Worm (Caenorhabditis elegans) whole organism, L2 larva: Measurements from ENCODE around the gene F49E11.7.

Experiments used
- C34F6.9 ChIP-seq: fragments of 150-350 bp; optimal IDR thresholded peaks from 2 replicates; lab custom pipeline; 2014; ENCODE audit warnings: missing biosample characterization, missing genetic modification characterization
- R02D3.7 ChIP-seq: fragments of 150-350 bp; optimal IDR thresholded peaks from 2 replicates; lab custom pipeline; 2014; ENCODE audit warnings: missing biosample characterization, missing genetic modification characterization
- ZK546.5 ChIP-seq: sonication (generic microtip); optimal IDR thresholded peaks from 2 replicates; lab custom pipeline; 2017; ENCODE audit warnings: missing biosample characterization, missing genetic modification characterization
- aly-2 ChIP-seq: fragments of 150-350 bp; optimal IDR thresholded peaks from 2 replicates; lab custom pipeline; 2014; ENCODE audit warnings: missing biosample characterization, missing genetic modification characterization
- ama-1 ChIP-seq: fragments of 150-350 bp; optimal IDR thresholded peaks from 2 replicates; lab custom pipeline; 2018; ENCODE audit warnings: inconsistent platforms
- blmp-1 ChIP-seq: sonication (generic microtip); optimal IDR thresholded peaks from 2 replicates; lab custom pipeline; 2017; ENCODE audit warnings: missing genetic modification characterization, mild to moderate bottlenecking, missing compliant biosample characterization, antibody characterized with exemption, moderate library complexity; ENCODE audit not compliant: insufficient read depth
- ceh-82 ChIP-seq: fragments of 150-350 bp; optimal IDR thresholded peaks from 2 replicates; lab custom pipeline; 2014; ENCODE audit warnings: missing biosample characterization, missing genetic modification characterization
- egl-27 ChIP-seq: sonication (generic microtip); optimal IDR thresholded peaks from 3 replicates; lab custom pipeline; 2017; ENCODE audit warnings: missing biosample characterization, missing genetic modification reagents, missing genetic modification characterization
- elt-1 ChIP-seq: fragments of 150-350 bp; optimal IDR thresholded peaks from 2 replicates; lab custom pipeline; 2014; ENCODE audit warnings: missing biosample characterization, missing genetic modification characterization
- fos-1 ChIP-seq: fragments of 150-350 bp; optimal IDR thresholded peaks from 2 replicates; lab custom pipeline; 2014; ENCODE audit warnings: missing biosample characterization, missing genetic modification characterization
- gmeb-1 ChIP-seq: fragments of 150-350 bp; optimal IDR thresholded peaks from 2 replicates; lab custom pipeline; 2014; ENCODE audit warnings: missing biosample characterization, missing genetic modification characterization
- lin-11 ChIP-seq: fragments of 150-350 bp; sonication (generic microtip); optimal IDR thresholded peaks from 2 replicates; lab custom pipeline; 2014; ENCODE audit warnings: missing biosample characterization, missing genetic modification characterization, inconsistent platforms, mixed read lengths
- lin-39 ChIP-seq: fragments of 150-350 bp; optimal IDR thresholded peaks from 2 replicates; lab custom pipeline; 2014; ENCODE audit warnings: missing biosample characterization, missing genetic modification reagents, missing genetic modification characterization
- lsy-2 ChIP-seq, 2 experiments: fragments of 150-350 bp in 1 of 2; sonication (generic microtip) in 1 of 2; optimal IDR thresholded peaks; 2 replicates each; lab custom pipeline; 2014 to 2017; ENCODE audit warnings: missing biosample characterization in 2 of 2, missing genetic modification characterization in 2 of 2
- mab-5 ChIP-seq: fragments of 150-350 bp; optimal IDR thresholded peaks from 2 replicates; lab custom pipeline; 2014; ENCODE audit warnings: missing biosample characterization, missing genetic modification characterization
- mbf-1 ChIP-seq: sonication (generic microtip); optimal IDR thresholded peaks from 2 replicates; lab custom pipeline; 2017; ENCODE audit warnings: missing biosample characterization, missing genetic modification characterization
- mdl-1 ChIP-seq, 2 experiments: fragments of 150-350 bp in 1 of 2; sonication (generic microtip) in 1 of 2; optimal IDR thresholded peaks; 2 replicates each; lab custom pipeline; 2017; ENCODE audit warnings: missing biosample characterization in 2 of 2, missing genetic modification characterization in 2 of 2
- nhr-10 ChIP-seq: sonication (generic microtip); optimal IDR thresholded peaks from 2 replicates; lab custom pipeline; 2017; ENCODE audit warnings: missing biosample characterization, missing genetic modification characterization
- nhr-11 ChIP-seq: fragments of 150-350 bp; optimal IDR thresholded peaks from 2 replicates; lab custom pipeline; 2014; ENCODE audit warnings: missing biosample characterization, missing genetic modification characterization
- nhr-12 ChIP-seq: fragments of 150-350 bp; optimal IDR thresholded peaks from 2 replicates; lab custom pipeline; 2014; ENCODE audit warnings: missing biosample characterization, missing genetic modification characterization
- nhr-129 ChIP-seq: fragments of 150-350 bp; optimal IDR thresholded peaks from 2 replicates; lab custom pipeline; 2014; ENCODE audit warnings: missing biosample characterization, missing genetic modification characterization
- nhr-21 ChIP-seq: fragments of 150-350 bp; optimal IDR thresholded peaks from 2 replicates; lab custom pipeline; 2014; ENCODE audit warnings: missing biosample characterization, missing genetic modification characterization
- nhr-23 ChIP-seq: fragments of 150-350 bp; optimal IDR thresholded peaks from 2 replicates; lab custom pipeline; 2014; ENCODE audit warnings: missing biosample characterization, missing genetic modification reagents, missing genetic modification characterization
- nhr-25 ChIP-seq: fragments of 150-350 bp; sonication (generic microtip); optimal IDR thresholded peaks from 3 replicates; lab custom pipeline; 2014; ENCODE audit warnings: missing biosample characterization, missing genetic modification characterization
- nhr-6 ChIP-seq: fragments of 150-350 bp; optimal IDR thresholded peaks from 2 replicates; lab custom pipeline; 2014; ENCODE audit warnings: missing biosample characterization, missing genetic modification characterization
- nhr-77 ChIP-seq: fragments of 150-350 bp; optimal IDR thresholded peaks from 2 replicates; lab custom pipeline; 2014; ENCODE audit warnings: missing biosample characterization, missing genetic modification characterization
- sem-4 ChIP-seq: fragments of 150-350 bp; optimal IDR thresholded peaks from 2 replicates; lab custom pipeline; 2014; ENCODE audit warnings: missing biosample characterization, missing genetic modification reagents, missing genetic modification characterization
- unc-39 ChIP-seq: fragments of 150-350 bp; optimal IDR thresholded peaks from 2 replicates; lab custom pipeline; 2014; ENCODE audit warnings: missing biosample characterization, missing genetic modification characterization
- unc-62 ChIP-seq: fragments of 150-350 bp; optimal IDR thresholded peaks from 2 replicates; lab custom pipeline; 2014; ENCODE audit warnings: missing biosample characterization, missing genetic modification reagents, missing genetic modification characterization
- zag-1 ChIP-seq: fragments of 150-350 bp; optimal IDR thresholded peaks from 2 replicates; lab custom pipeline; 2014; ENCODE audit warnings: missing biosample characterization, missing genetic modification characterization
- ztf-1 ChIP-seq: fragments of 200-800 bp; sonication (Bioruptor generic); conservative IDR thresholded peaks from 2 replicates; pipeline ENCODE4 v1.3.6; 2022; ENCODE audit warnings: missing genetic modification characterization, missing compliant biosample characterization
- ztf-4 ChIP-seq: fragments of 150-350 bp; optimal IDR thresholded peaks from 2 replicates; lab custom pipeline; 2014; ENCODE audit warnings: missing biosample characterization, missing genetic modification characterization

The F49E11.7 gene

DNA sequence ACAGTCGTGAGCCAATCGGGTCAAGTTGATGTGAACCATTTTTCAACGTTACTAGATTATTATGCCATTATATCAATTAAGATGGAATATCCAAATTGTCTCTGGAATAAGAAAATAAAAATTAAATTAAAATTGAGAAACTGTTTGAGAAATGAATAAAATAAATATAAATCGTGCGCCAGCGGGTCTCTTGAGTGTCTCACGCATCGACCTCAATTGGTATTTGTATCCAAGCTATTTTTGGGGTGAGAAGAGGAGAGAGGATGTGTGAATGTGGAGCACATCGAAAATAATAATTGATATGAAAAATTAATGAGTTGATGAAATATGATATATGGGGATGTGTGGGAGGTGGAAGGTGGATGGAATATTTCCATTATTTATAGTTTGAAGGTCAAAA, 13.8 kb upstream of the F49E11.7 start, which contains the start of gene F49E11.2:
F49E11.2 (minus strand) TSS at position 101 of the 400 bp plus-strand sequence.
- TF ChIP-seq gmeb-1 (tag; lab: Kevin White, UChicago) (no peak), zag-1 (tag; lab: Kevin White, UChicago) (no peak), mab-5 (tag; lab: Kevin White, UChicago) (no peak), lsy-2 (tag; optimal IDR thresholded peaks at IDR 0.05; lab: Kevin White, UChicago) (no peak), ama-1 (lab: Kevin White, UChicago) (no peak), ZK546.5 (tag; lab: Kevin White, UChicago) (no peak), C34F6.9 (tag; lab: Kevin White, UChicago) (no peak), blmp-1 (tag; lab: Kevin White, UChicago) (no peak), nhr-25 (no peak), mbf-1 (tag; lab: Kevin White, UChicago) (no peak)

DNA sequence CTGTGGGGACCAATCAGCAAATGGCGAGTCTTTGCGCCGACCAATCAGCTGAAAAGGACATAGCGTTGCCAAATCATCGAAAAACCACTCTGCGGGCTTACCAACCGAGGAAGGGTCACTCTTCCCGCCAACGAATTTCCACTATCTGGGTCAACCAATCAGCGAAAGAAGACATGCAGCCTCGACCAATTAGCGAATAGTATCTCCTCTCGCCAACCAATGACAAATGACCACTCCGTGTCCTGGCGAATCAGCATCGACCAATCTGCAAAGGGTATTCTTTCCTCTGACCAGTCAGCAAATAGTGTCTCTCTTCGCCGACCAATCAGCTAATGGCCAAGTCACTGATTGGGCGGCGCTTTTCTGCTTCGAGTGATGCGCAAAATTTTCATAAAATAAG, 11.2 kb upstream of the F49E11.7 start:
- TF ChIP-seq nhr-77 (tag; lab: Kevin White, UChicago) (no peak), lsy-2 (tag; optimal IDR thresholded peaks at IDR 0.05; lab: Kevin White, UChicago) (no peak), ztf-1 (GFP tag; lab: Robert Waterston, UW) (no peak), nhr-12 (tag; lab: Kevin White, UChicago) (no peak), gmeb-1 (tag; lab: Kevin White, UChicago) (no peak), lin-11 (tag; lab: Kevin White, UChicago) (no peak), egl-27 (no peak), aly-2 (no peak), unc-62 (no peak)

DNA sequence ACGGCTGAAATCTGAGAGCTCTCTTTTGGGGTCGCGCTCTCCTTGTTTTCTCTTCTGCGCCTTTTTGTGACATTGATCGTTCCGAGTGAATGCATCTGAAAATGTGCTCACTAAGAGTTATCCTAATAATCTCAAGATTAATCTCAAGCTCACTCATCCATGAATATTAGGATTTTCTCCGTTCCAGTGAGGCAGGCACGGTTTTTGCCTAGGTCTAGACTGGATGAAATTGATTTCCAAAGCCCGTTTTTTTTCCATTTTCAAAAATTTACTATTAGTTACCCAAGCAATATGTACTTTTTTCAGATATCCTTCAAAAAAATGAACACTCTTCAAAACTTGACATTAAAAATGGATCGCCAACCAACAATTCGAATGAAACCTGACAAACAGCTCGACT, 10.6 kb upstream of the F49E11.7 start, which contains the start of gene amt-2:
amt-2 (plus strand) TSS at position 301 of the 400 bp plus-strand sequence.
- TF ChIP-seq fos-1 (tag; lab: Kevin White, UChicago), result no peak
- no peak for TF ChIP-seq mbf-1 (tag; lab: Kevin White, UChicago)
- TF ChIP-seq unc-62, result no peak
- TF ChIP-seq mdl-1 (tag; optimal IDR thresholded peaks at IDR 0.05; lab: Kevin White, UChicago), result no peak
- no peak for TF ChIP-seq ZK546.5 (tag; lab: Kevin White, UChicago)
- TF ChIP-seq ama-1 (lab: Kevin White, UChicago), result no peak
- no peak for TF ChIP-seq gmeb-1 (tag; lab: Kevin White, UChicago)
- TF ChIP-seq nhr-129 (tag; lab: Kevin White, UChicago), result no peak
- TF ChIP-seq unc-39 (tag; lab: Kevin White, UChicago), result no peak
- TF ChIP-seq, all 48 proteins: peak for 0

DNA sequence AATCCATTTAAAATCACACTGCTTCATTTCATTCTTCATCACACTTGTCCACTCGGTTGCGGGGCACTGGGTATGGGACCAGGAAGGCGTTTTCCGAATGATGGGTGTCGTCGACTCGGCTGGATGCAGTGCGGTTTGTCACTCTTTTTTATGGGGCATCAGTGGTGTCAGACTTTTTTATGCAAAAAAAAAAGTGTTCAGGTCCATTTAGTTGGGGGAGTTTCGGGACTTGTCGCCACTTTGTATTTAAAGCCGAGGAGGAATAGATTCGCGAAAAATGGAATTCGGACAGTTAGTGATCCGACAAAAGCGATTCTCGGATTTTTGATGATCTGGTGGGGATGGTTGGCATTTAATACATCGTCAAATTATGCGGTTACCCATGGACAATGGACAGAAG, 7.7 kb upstream of the F49E11.7 start:
- no peak for TF ChIP-seq nhr-25
- no peak for TF ChIP-seq nhr-10
- TF ChIP-seq elt-1 (tag; lab: Kevin White, UChicago), result no peak

DNA sequence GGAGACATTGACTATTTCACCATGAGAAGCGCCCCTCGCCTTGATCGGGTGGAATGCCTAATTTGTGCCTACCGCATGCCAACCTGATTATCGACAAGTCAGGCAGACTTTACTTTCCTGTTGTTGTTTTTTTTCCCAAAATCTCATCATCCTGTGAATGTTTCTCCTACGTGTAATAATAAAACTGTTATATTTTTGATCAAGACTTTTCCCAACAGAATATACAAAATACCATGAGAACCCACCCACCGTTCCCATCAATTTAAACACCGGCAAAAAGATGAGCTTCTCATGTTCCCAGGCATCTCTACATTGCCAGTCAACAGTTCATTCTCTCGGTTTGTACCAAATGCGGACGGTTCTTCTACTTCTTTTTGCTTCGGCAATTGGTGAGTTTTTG, 5.8 kb upstream of the F49E11.7 start, which contains the start of gene scl-9:
scl-9 (plus strand) TSS at position 301 of the 400 bp plus-strand sequence.
- TF ChIP-seq sem-4 (no peak), ZK546.5 (tag; lab: Kevin White, UChicago) (no peak), lin-39 (tag; lab: Kevin White, UChicago) (no peak), nhr-6 (tag; lab: Kevin White, UChicago) (no peak), ceh-82 (tag; lab: Kevin White, UChicago) (no peak), nhr-10 (no peak), nhr-12 (tag; lab: Kevin White, UChicago) (no peak), C34F6.9 (tag; lab: Kevin White, UChicago) (no peak), ztf-4 (tag; lab: Kevin White, UChicago) (no peak), mbf-1 (tag; lab: Kevin White, UChicago) (no peak), aly-2 (no peak), ztf-1 (GFP tag; lab: Robert Waterston, UW) (no peak), nhr-21 (tag; lab: Kevin White, UChicago) (no peak), nhr-23 (no peak), nhr-77 (tag; lab: Kevin White, UChicago) (no peak), mab-5 (tag; lab: Kevin White, UChicago) (no peak), nhr-11 (tag; lab: Kevin White, UChicago) (no peak), R02D3.7 (tag; lab: Kevin White, UChicago) (no peak), blmp-1 (tag; lab: Kevin White, UChicago) (no peak)
- TF ChIP-seq, all 48 proteins: peak for 0
